Fruit fly (Drosophila melanogaster) whole organism, embryonic: Measurements from ENCODE around the gene Tengl3.
A peak's percentile ranks its signal among the peaks of the same experiment; 100 is the strongest.

Experiments
- ATbp ChIP-seq: fragments of 200-800 bp; sonication (Bioruptor generic); optimal IDR thresholded peaks from 2 replicates; lab custom pipeline; 2017; ENCODE audit warnings: missing biosample characterization, mild to moderate bottlenecking, missing genetic modification characterization, missing genetic modification reagents
- Asciz ChIP-seq: fragments of 200-800 bp; sonication (Bioruptor generic); optimal IDR thresholded peaks from 2 replicates; lab custom pipeline; 2017; ENCODE audit warnings: missing biosample characterization, mild to moderate bottlenecking, missing genetic modification characterization, missing genetic modification reagents
- CG10147 ChIP-seq: fragments of 200-800 bp; sonication (Bioruptor generic); optimal IDR thresholded peaks from 2 replicates; lab custom pipeline; 2019; ENCODE audit warnings: missing biosample characterization, mild to moderate bottlenecking, missing genetic modification characterization, moderate library complexity
- CG11723 ChIP-seq: fragments of 200-800 bp; sonication (Bioruptor generic); optimal IDR thresholded peaks from 2 replicates; lab custom pipeline; 2017; ENCODE audit warnings: missing biosample characterization, mild to moderate bottlenecking, missing genetic modification characterization
- CG12104 ChIP-seq: fragments of 200-800 bp; sonication (Bioruptor generic); optimal IDR thresholded peaks from 3 replicates; lab custom pipeline; 2016; ENCODE audit warnings: missing biosample characterization, missing genetic modification characterization
- CG12659 ChIP-seq: fragments of 200-800 bp; sonication (Bioruptor generic); optimal IDR thresholded peaks from 3 replicates; lab custom pipeline; 2017; ENCODE audit warnings: mild to moderate bottlenecking, missing biosample characterization, missing genetic modification reagents, missing genetic modification characterization
- CG13894 ChIP-seq: fragments of 200-800 bp; sonication (Bioruptor generic); optimal IDR thresholded peaks from 3 replicates; lab custom pipeline; 2018; ENCODE audit warnings: missing biosample characterization, mild to moderate bottlenecking, missing genetic modification characterization, moderate library complexity
- CG14710 ChIP-seq: fragments of 200-800 bp; sonication (Bioruptor generic); optimal IDR thresholded peaks from 3 replicates; lab custom pipeline; 2019; ENCODE audit warnings: missing biosample characterization, mild to moderate bottlenecking, missing genetic modification characterization, moderate library complexity
- CG17186 ChIP-seq: fragments of 200-800 bp; sonication (Bioruptor generic); optimal IDR thresholded peaks from 3 replicates; lab custom pipeline; 2017; ENCODE audit warnings: missing biosample characterization, missing genetic modification reagents, missing genetic modification characterization
- CG17361 ChIP-seq: fragments of 200-800 bp; sonication (Bioruptor generic); IDR thresholded peaks from 3 replicates; pipeline ENCODE4 v1.3.6; 2022; ENCODE audit warnings: missing biosample characterization, missing genetic modification characterization
- CG31441 ChIP-seq: fragments of 200-800 bp; sonication (Bioruptor generic); IDR thresholded peaks from 2 replicates; pipeline ENCODE4 v1.3.6; 2022; ENCODE audit warnings: missing biosample characterization, missing genetic modification characterization
- CG3281 ChIP-seq: fragments of 200-800 bp; sonication (Bioruptor generic); optimal IDR thresholded peaks from 3 replicates; lab custom pipeline; 2017; ENCODE audit warnings: missing biosample characterization, mild to moderate bottlenecking, missing genetic modification characterization
- CG34224 ChIP-seq: fragments of 200-800 bp; sonication (Bioruptor generic); IDR thresholded peaks from 3 replicates; pipeline ENCODE4 v1.3.6; 2022; ENCODE audit warnings: missing biosample characterization, missing genetic modification characterization; ENCODE audit not compliant: partially characterized antibody
- CG3726 ChIP-seq: fragments of 200-800 bp; sonication (Bioruptor generic); IDR thresholded peaks from 3 replicates; pipeline ENCODE4, ENCODE4 v1.3.6; 2022; ENCODE audit warnings: missing biosample characterization, missing genetic modification characterization
- CG6654 ChIP-seq: fragments of 200-800 bp; sonication (Bioruptor generic); optimal IDR thresholded peaks from 2 replicates; lab custom pipeline; 2017; ENCODE audit warnings: missing biosample characterization, mild to moderate bottlenecking, missing genetic modification characterization
- CG6683 ChIP-seq: fragments of 200-800 bp; sonication (Bioruptor generic); optimal IDR thresholded peaks from 2 replicates; lab custom pipeline; 2017; ENCODE audit warnings: missing biosample characterization, mild to moderate bottlenecking, missing genetic modification characterization, missing genetic modification reagents
- CG7271 ChIP-seq: fragments of 200-800 bp; sonication (Bioruptor generic); optimal IDR thresholded peaks from 2 replicates; lab custom pipeline; 2018; ENCODE audit warnings: missing biosample characterization, mild to moderate bottlenecking, missing genetic modification characterization, moderate library complexity
- CG7372 ChIP-seq: fragments of 200-800 bp; sonication (Bioruptor generic); IDR thresholded peaks from 2 replicates; pipeline ENCODE4 v1.3.6; 2022; ENCODE audit warnings: missing biosample characterization, missing genetic modification characterization
- CG8281 ChIP-seq: fragments of 200-800 bp; sonication (Bioruptor generic); optimal IDR thresholded peaks from 2 replicates; lab custom pipeline; 2018; ENCODE audit warnings: missing biosample characterization, mild to moderate bottlenecking, missing genetic modification characterization, moderate library complexity
- CrebB ChIP-seq: fragments of 200-800 bp; sonication (Bioruptor generic); optimal IDR thresholded peaks from 3 replicates; lab custom pipeline; 2018; ENCODE audit warnings: missing biosample characterization, mild to moderate bottlenecking, missing genetic modification characterization
- Drgx ChIP-seq: fragments of 200-800 bp; sonication (Bioruptor generic); IDR thresholded peaks from 2 replicates; pipeline ENCODE4 v1.3.6; 2022; ENCODE audit warnings: missing biosample characterization, missing genetic modification characterization
- Elba2 ChIP-seq: fragments of 200-800 bp; sonication (Bioruptor generic); optimal IDR thresholded peaks from 3 replicates; lab custom pipeline; 2016; ENCODE audit warnings: missing biosample characterization, missing genetic modification characterization
- Hr39 ChIP-seq: fragments of >200 bp; optimal IDR thresholded peaks from 2 replicates; lab custom pipeline; 2017
- Jarid2 ChIP-seq: fragments of 200-800 bp; sonication (Bioruptor generic); optimal IDR thresholded peaks from 3 replicates; lab custom pipeline; 2017; ENCODE audit warnings: mild to moderate bottlenecking, missing biosample characterization, missing genetic modification reagents, missing genetic modification characterization
- MESR4 ChIP-seq: fragments of 200-800 bp; sonication (Bioruptor generic); optimal IDR thresholded peaks from 2 replicates; lab custom pipeline; 2018; ENCODE audit warnings: missing biosample characterization, mild to moderate bottlenecking, missing genetic modification characterization, moderate library complexity
- Med ChIP-seq: fragments of 200-800 bp; sonication (Bioruptor generic); peaks from one replicate; lab custom pipeline; 2016; ENCODE audit warnings: missing biosample characterization, missing genetic modification characterization, mild to moderate bottlenecking, inconsistent platforms, moderate library complexity
- NC2β ChIP-seq: fragments of 200-800 bp; sonication (Bioruptor generic); optimal IDR thresholded peaks from 2 replicates; lab custom pipeline; 2016; ENCODE audit warnings: missing biosample characterization, missing genetic modification characterization
- NfI ChIP-seq: fragments of 200-800 bp; sonication (Bioruptor generic); optimal IDR thresholded peaks from 3 replicates; lab custom pipeline; 2018; ENCODE audit warnings: missing biosample characterization, mild to moderate bottlenecking, missing genetic modification characterization, moderate library complexity
- Opbp ChIP-seq: fragments of 200-800 bp; sonication (Bioruptor generic); IDR thresholded peaks from 3 replicates; pipeline ENCODE4 v1.3.6; 2022; ENCODE audit warnings: missing biosample characterization, missing genetic modification characterization; ENCODE audit not compliant: partially characterized antibody
- ac ChIP-seq: fragments of 200-800 bp; sonication (Bioruptor generic); optimal IDR thresholded peaks from 3 replicates; lab custom pipeline; 2017; ENCODE audit warnings: missing biosample characterization, mild to moderate bottlenecking, missing genetic modification characterization
- aop ChIP-seq: fragments of 200-800 bp; sonication (Bioruptor generic); IDR thresholded peaks from 2 replicates; pipeline ENCODE4 v1.3.6; 2022; ENCODE audit warnings: missing biosample characterization, missing genetic modification characterization
- ase ChIP-seq: fragments of 200-800 bp; sonication (Bioruptor generic); IDR thresholded peaks from 3 replicates; pipeline ENCODE4 v1.3.6; 2022; ENCODE audit warnings: missing biosample characterization, missing genetic modification characterization
- bowl ChIP-seq: fragments of 200-800 bp; sonication (Bioruptor generic); IDR thresholded peaks from 2 replicates; pipeline ENCODE4 v1.3.6; 2022; ENCODE audit warnings: missing biosample characterization, missing genetic modification characterization
- cas ChIP-seq: fragments of 200-800 bp; sonication (Bioruptor generic); IDR thresholded peaks from 2 replicates; pipeline ENCODE4 v1.3.6; 2022; ENCODE audit warnings: missing biosample characterization, missing genetic modification characterization
- en ChIP-seq: fragments of 200-800 bp; sonication (Bioruptor generic); optimal IDR thresholded peaks from 2 replicates; lab custom pipeline; 2016; ENCODE audit warnings: missing biosample characterization, missing genetic modification characterization
- eyg ChIP-seq: fragments of 200-800 bp; sonication (Bioruptor generic); optimal IDR thresholded peaks from 3 replicates; lab custom pipeline; 2016; ENCODE audit warnings: missing biosample characterization, missing genetic modification characterization
- fru ChIP-seq: fragments of >200 bp; optimal IDR thresholded peaks from 2 replicates; lab custom pipeline; 2017
- ind ChIP-seq: fragments of 200-800 bp; sonication (Bioruptor generic); optimal IDR thresholded peaks from 3 replicates; lab custom pipeline; 2016; ENCODE audit warnings: missing biosample characterization, missing genetic modification characterization
- knrl ChIP-seq: fragments of 200-800 bp; sonication (Bioruptor generic); IDR thresholded peaks from 3 replicates; pipeline ENCODE4 v1.3.6; 2022; ENCODE audit warnings: missing biosample characterization, missing genetic modification characterization; ENCODE audit not compliant: partially characterized antibody
- lab ChIP-seq: fragments of 200-800 bp; sonication (Bioruptor generic); optimal IDR thresholded peaks from 3 replicates; lab custom pipeline; 2017; ENCODE audit warnings: missing biosample characterization, missing genetic modification characterization, mild to moderate bottlenecking, moderate library complexity, missing genetic modification reagents
- pho ChIP-seq: fragments of 200-800 bp; sonication (Bioruptor generic); optimal IDR thresholded peaks from 2 replicates; lab custom pipeline; 2016; ENCODE audit warnings: missing biosample characterization, missing genetic modification characterization
- prd ChIP-seq, 3 experiments: fragments of >200 bp in 2 of 3; fragments of 200-800 bp in 1 of 3; sonication (Bioruptor generic) in 1 of 3; optimal IDR thresholded peaks in 2 of 3; IDR thresholded peaks in 1 of 3; 2 replicates in 2 of 3; 3 replicates in 1 of 3; pipeline versions ENCODE4 v1.3.6 to Lab custom; 2017 to 2022; ENCODE audit warnings: missing biosample characterization in 1 of 3, missing genetic modification characterization in 1 of 3
- sens ChIP-seq: fragments of 200-800 bp; sonication (Bioruptor generic); peaks from one replicate; lab custom pipeline; 2016; ENCODE audit warnings: missing biosample characterization, missing genetic modification characterization
- shn ChIP-seq: fragments of 200-800 bp; sonication (Bioruptor generic); optimal IDR thresholded peaks from 3 replicates; lab custom pipeline; 2016; ENCODE audit warnings: missing biosample characterization, missing genetic modification characterization
- sisA ChIP-seq: fragments of 200-800 bp; sonication (Bioruptor generic); IDR thresholded peaks from 2 replicates; pipeline ENCODE4 v1.3.6; 2022; ENCODE audit warnings: missing biosample characterization, missing genetic modification characterization
- sob ChIP-seq: fragments of 200-800 bp; sonication (Bioruptor generic); IDR thresholded peaks from 2 replicates; pipeline ENCODE4 v1.3.6; 2022; ENCODE audit warnings: missing biosample characterization, missing genetic modification characterization
- ssp ChIP-seq: fragments of 200-800 bp; sonication (Bioruptor generic); IDR thresholded peaks from 2 replicates; pipeline ENCODE4 v1.3.6; 2022; ENCODE audit warnings: missing biosample characterization, missing genetic modification characterization
- vnd ChIP-seq: fragments of 200-800 bp; sonication (Bioruptor generic); IDR thresholded peaks from 3 replicates; pipeline ENCODE4 v1.3.6; 2022; ENCODE audit warnings: missing biosample characterization, missing genetic modification characterization; ENCODE audit not compliant: partially characterized antibody
- wdn ChIP-seq: fragments of 200-800 bp; sonication (Bioruptor generic); IDR thresholded peaks from 2 replicates; pipeline ENCODE4 v1.3.6; 2022; ENCODE audit warnings: missing biosample characterization, missing genetic modification characterization

The Tengl3 gene

dm6 chr2L:2198613-2199432 is 39.2 kb downstream of the Tengl3 start (continued):
- TF ChIP-seq fru (lab: Kevin White, UChicago) (no peak), CG3281 (peak; percentile 80), wdn (GFP tag; lab: Robert Waterston, UW) (no peak), Med (GFP tag; lab: Kevin White, UChicago) (peak; percentile 98), NC2β (GFP tag; lab: Kevin White, UChicago) (peak; percentile 81), vnd (GFP tag; lab: Robert Waterston, UW) (no peak), cas (GFP tag; lab: Robert Waterston, UW) (no peak), CG10147 (GFP tag; lab: Kevin White, UChicago) (peak; percentile 64), CG8281 (tag; lab: Kevin White, UChicago) (peak; percentile 56), aop (GFP tag; lab: Robert Waterston, UW) (no peak), Drgx (GFP tag; lab: Robert Waterston, UW) (no peak), ase (no peak), Elba2 (GFP tag; lab: Kevin White, UChicago) (peak; percentile 41), shn (GFP tag; lab: Kevin White, UChicago) (peak; percentile 82), eyg (GFP tag; lab: Kevin White, UChicago) (peak; percentile 80), ssp (GFP tag; lab: Robert Waterston, UW) (no peak), pho (GFP tag; lab: Kevin White, UChicago) (peak; percentile 82), ind (GFP tag; lab: Kevin White, UChicago) (peak; percentile 89), CG11723 (peak; percentile 57), CG6654 (GFP tag; lab: Kevin White, UChicago) (peak; percentile 67), CG34224 (GFP tag; lab: Robert Waterston, UW) (no peak), knrl (GFP tag; lab: Robert Waterston, UW) (no peak), Jarid2 (peak; percentile 31), Asciz (GFP tag; lab: Kevin White, UChicago) (peak; percentile 87), CG14710 (tag; lab: Kevin White, UChicago) (peak; percentile 82), CG31441 (GFP tag; lab: Robert Waterston, UW) (no peak), CG3726 (no peak), sob (GFP tag; lab: Robert Waterston, UW) (no peak), ac (GFP tag; lab: Kevin White, UChicago) (peak; percentile 51), MESR4 (GFP tag; lab: Kevin White, UChicago) (peak; percentile 9), CG6683 (GFP tag; lab: Kevin White, UChicago) (peak; percentile 70), Opbp (GFP tag; lab: Robert Waterston, UW) (no peak), prd (optimal IDR thresholded peaks at IDR 0.05; lab: Kevin White, UChicago) (no peak), prd (GFP tag; IDR thresholded peaks at IDR 0.05; lab: Robert Waterston, UW) (no peak), CG17361 (GFP tag; lab: Robert Waterston, UW) (no peak), lab (GFP tag; lab: Kevin White, UChicago) (peak; percentile 87), CrebB (tag; lab: Kevin White, UChicago) (peak; percentile 78), CG12104 (GFP tag; lab: Kevin White, UChicago) (peak; percentile 65), sisA (GFP tag; lab: Robert Waterston, UW) (no peak), Hr39 (lab: Kevin White, UChicago) (no peak), sens (GFP tag; lab: Kevin White, UChicago) (peak; percentile 99), CG7271 (peak; percentile 18), CG7372 (GFP tag; lab: Robert Waterston, UW) (no peak), CG13894 (tag; lab: Kevin White, UChicago) (peak; percentile 95), en (GFP tag; lab: Kevin White, UChicago) (peak; percentile 82), CG12659 (GFP tag; lab: Kevin White, UChicago) (peak; percentile 82), CG17186 (GFP tag; lab: Kevin White, UChicago) (peak; percentile 36), bowl (GFP tag; lab: Robert Waterston, UW) (no peak), ATbp (peak; percentile 90), NfI (GFP tag; lab: Kevin White, UChicago) (peak; percentile 78)
